Fruit fly (Drosophila melanogaster) whole organism, embryonic: Measurements from ENCODE around the gene rempA.

ENCODE experiments used
- Ada2b ChIP-seq: fragments of 200-800 bp; sonication (Bioruptor generic); IDR thresholded peaks from 2 replicates; pipeline ENCODE4 v1.3.6; 2022; ENCODE audit warnings: missing biosample characterization, missing genetic modification characterization
- Aef1 ChIP-seq: fragments of 200-800 bp; sonication (Bioruptor generic); IDR thresholded peaks from 3 replicates; pipeline ENCODE4 v1.3.6; 2022; ENCODE audit warnings: missing biosample characterization, missing genetic modification characterization
- CG11247 ChIP-seq: fragments of 200-800 bp; sonication (Bioruptor generic); IDR thresholded peaks from 2 replicates; pipeline ENCODE4 v1.3.6; 2022; ENCODE audit warnings: missing biosample characterization, missing genetic modification characterization
- CG11398 ChIP-seq: fragments of 200-800 bp; sonication (Bioruptor generic); optimal IDR thresholded peaks from 2 replicates; lab custom pipeline; 2016; ENCODE audit warnings: missing biosample characterization, missing genetic modification characterization
- CG11504 ChIP-seq: fragments of 200-800 bp; sonication (Bioruptor generic); optimal IDR thresholded peaks from 3 replicates; lab custom pipeline; 2019; ENCODE audit warnings: missing biosample characterization, mild to moderate bottlenecking, missing genetic modification characterization, moderate library complexity
- CG12659 ChIP-seq: fragments of 200-800 bp; sonication (Bioruptor generic); optimal IDR thresholded peaks from 3 replicates; lab custom pipeline; 2017; ENCODE audit warnings: mild to moderate bottlenecking, missing biosample characterization, missing genetic modification reagents, missing genetic modification characterization
- CG15514 ChIP-seq: fragments of 200-800 bp; sonication (Bioruptor generic); optimal IDR thresholded peaks from 3 replicates; lab custom pipeline; 2017; ENCODE audit warnings: missing biosample characterization, missing genetic modification characterization, mild to moderate bottlenecking, moderate library complexity, missing genetic modification reagents
- CG17829 ChIP-seq: fragments of 200-800 bp; optimal IDR thresholded peaks from 2 replicates; lab custom pipeline; 2019; ENCODE audit warnings: missing biosample characterization, mild to moderate bottlenecking, missing genetic modification characterization, moderate library complexity
- CG1792 ChIP-seq: fragments of 200-800 bp; sonication (Bioruptor generic); optimal IDR thresholded peaks from 2 replicates; lab custom pipeline; 2016; ENCODE audit warnings: missing biosample characterization, missing genetic modification characterization
- CG31224 ChIP-seq: fragments of 200-800 bp; sonication (Bioruptor generic); IDR thresholded peaks from 2 replicates; pipeline ENCODE4 v1.3.6; 2022; ENCODE audit warnings: missing biosample characterization, missing genetic modification characterization
- CG32532 ChIP-seq: fragments of 200-800 bp; sonication (Bioruptor generic); IDR thresholded peaks from 2 replicates; pipeline ENCODE4 v1.3.6; 2022; ENCODE audit warnings: missing biosample characterization, missing genetic modification characterization
- CG3995 ChIP-seq: fragments of 200-800 bp; sonication (Bioruptor generic); optimal IDR thresholded peaks from 3 replicates; lab custom pipeline; 2016; ENCODE audit warnings: missing biosample characterization, missing genetic modification characterization
- CG42726 ChIP-seq: fragments of 200-800 bp; sonication (Bioruptor generic); IDR thresholded peaks from 2 replicates; pipeline ENCODE4 v1.3.6; 2022; ENCODE audit warnings: missing biosample characterization, missing genetic modification characterization; ENCODE audit not compliant: partially characterized antibody
- CG4424 ChIP-seq: fragments of 200-800 bp; sonication (Bioruptor generic); optimal IDR thresholded peaks from 3 replicates; lab custom pipeline; 2016; ENCODE audit warnings: missing biosample characterization, missing genetic modification characterization
- CG4730 ChIP-seq: fragments of 200-800 bp; sonication (Bioruptor generic); IDR thresholded peaks from 2 replicates; pipeline ENCODE4 v1.3.6; 2022; ENCODE audit warnings: missing biosample characterization, missing genetic modification characterization
- CG4820 ChIP-seq: fragments of 200-800 bp; sonication (Bioruptor generic); optimal IDR thresholded peaks from 3 replicates; lab custom pipeline; 2016; ENCODE audit warnings: missing biosample characterization, missing genetic modification characterization
- CG5953 ChIP-seq: fragments of 200-800 bp; sonication (Bioruptor generic); IDR thresholded peaks from 2 replicates; pipeline ENCODE4 v1.3.6; 2022; ENCODE audit warnings: missing biosample characterization, missing genetic modification characterization
- CG6254 ChIP-seq: fragments of 200-800 bp; sonication (Bioruptor generic); optimal IDR thresholded peaks from 3 replicates; lab custom pipeline; 2017; ENCODE audit warnings: mild to moderate bottlenecking, missing biosample characterization, missing genetic modification reagents, missing genetic modification characterization
- CG7786 ChIP-seq: fragments of 200-800 bp; sonication (Bioruptor generic); optimal IDR thresholded peaks from 2 replicates; lab custom pipeline; 2016; ENCODE audit warnings: missing biosample characterization, missing genetic modification characterization
- CG8281 ChIP-seq: fragments of 200-800 bp; sonication (Bioruptor generic); optimal IDR thresholded peaks from 2 replicates; lab custom pipeline; 2018; ENCODE audit warnings: missing biosample characterization, mild to moderate bottlenecking, missing genetic modification characterization, moderate library complexity
- CG8478 ChIP-seq: fragments of >200 bp; optimal IDR thresholded peaks from 2 replicates; lab custom pipeline; 2018
- Doc3 ChIP-seq: fragments of 200-800 bp; sonication (Bioruptor generic); IDR thresholded peaks from 3 replicates; pipeline ENCODE4 v1.3.6; 2022; ENCODE audit warnings: missing biosample characterization, missing genetic modification characterization; ENCODE audit not compliant: partially characterized antibody
- Drgx ChIP-seq: fragments of 200-800 bp; sonication (Bioruptor generic); IDR thresholded peaks from 2 replicates; pipeline ENCODE4 v1.3.6; 2022; ENCODE audit warnings: missing biosample characterization, missing genetic modification characterization
- Hmx ChIP-seq: fragments of 200-800 bp; sonication (Bioruptor generic); optimal IDR thresholded peaks from 2 replicates; lab custom pipeline; 2016; ENCODE audit warnings: missing biosample characterization, missing genetic modification characterization
- Max ChIP-seq: fragments of 200-800 bp; sonication (Bioruptor generic); optimal IDR thresholded peaks from 2 replicates; lab custom pipeline; 2016; ENCODE audit warnings: missing biosample characterization, mild to moderate bottlenecking, missing genetic modification characterization
- Meics ChIP-seq: fragments of 200-800 bp; sonication (Bioruptor generic); optimal IDR thresholded peaks from 2 replicates; lab custom pipeline; 2017; ENCODE audit warnings: missing biosample characterization, mild to moderate bottlenecking, missing genetic modification characterization
- NC2α ChIP-seq: fragments of 200-800 bp; sonication (Bioruptor generic); optimal IDR thresholded peaks from 2 replicates; lab custom pipeline; 2016; ENCODE audit warnings: missing biosample characterization, missing genetic modification characterization
- NK7.1 ChIP-seq: fragments of 200-800 bp; sonication (Bioruptor generic); optimal IDR thresholded peaks from 3 replicates; lab custom pipeline; 2016; ENCODE audit warnings: missing biosample characterization, missing genetic modification characterization
- Sry-δ ChIP-seq: fragments of 200-800 bp; sonication (Bioruptor generic); optimal IDR thresholded peaks from 2 replicates; lab custom pipeline; 2016; ENCODE audit warnings: missing biosample characterization, missing genetic modification characterization
- Xbp1 ChIP-seq: fragments of 200-800 bp; sonication (Bioruptor generic); optimal IDR thresholded peaks from 3 replicates; lab custom pipeline; 2016; ENCODE audit warnings: missing biosample characterization, mild to moderate bottlenecking, missing genetic modification characterization
- bbx ChIP-seq: fragments of 200-800 bp; sonication (Bioruptor generic); IDR thresholded peaks from 2 replicates; pipeline ENCODE4 v1.3.6; 2022; ENCODE audit warnings: missing biosample characterization, missing genetic modification characterization; ENCODE audit not compliant: partially characterized antibody
- bowl ChIP-seq: fragments of 200-800 bp; sonication (Bioruptor generic); IDR thresholded peaks from 2 replicates; pipeline ENCODE4 v1.3.6; 2022; ENCODE audit warnings: missing biosample characterization, missing genetic modification characterization
- ci ChIP-seq: fragments of 200-800 bp; sonication (Bioruptor generic); IDR thresholded peaks from 3 replicates; pipeline ENCODE4 v1.3.6; 2022; ENCODE audit warnings: missing biosample characterization, missing genetic modification characterization
- croc ChIP-seq: fragments of 200-800 bp; sonication (Bioruptor generic); conservative IDR thresholded peaks from 3 replicates; pipeline ENCODE4 v1.3.6; 2022; ENCODE audit warnings: missing biosample characterization, missing genetic modification characterization
- esg ChIP-seq: fragments of 200-800 bp; sonication (Bioruptor generic); conservative IDR thresholded peaks from 2 replicates; pipeline ENCODE4 v1.3.6; 2022; ENCODE audit warnings: missing biosample characterization, missing genetic modification characterization
- exex ChIP-seq: fragments of 200-800 bp; sonication (Bioruptor generic); optimal IDR thresholded peaks from 4 replicates; lab custom pipeline; 2018; ENCODE audit warnings: missing biosample characterization, mild to moderate bottlenecking, missing genetic modification characterization, moderate library complexity
- fru ChIP-seq: fragments of >200 bp; optimal IDR thresholded peaks from 2 replicates; lab custom pipeline; 2017
- fu2 ChIP-seq: fragments of 200-800 bp; sonication (Bioruptor generic); optimal IDR thresholded peaks from 2 replicates; lab custom pipeline; 2016; ENCODE audit warnings: missing biosample characterization, missing genetic modification characterization
- gcm2 ChIP-seq: fragments of 200-800 bp; sonication (Bioruptor generic); optimal IDR thresholded peaks from 2 replicates; lab custom pipeline; 2016; ENCODE audit warnings: missing biosample characterization, missing genetic modification characterization
- hbn ChIP-seq: fragments of 200-800 bp; sonication (Bioruptor generic); IDR thresholded peaks from 2 replicates; pipeline ENCODE4 v1.3.6; 2022; ENCODE audit warnings: missing biosample characterization, missing genetic modification characterization; ENCODE audit not compliant: partially characterized antibody
- inv ChIP-seq: fragments of 200-800 bp; sonication (Bioruptor generic); IDR thresholded peaks from 2 replicates; pipeline ENCODE4 v1.3.6; 2022; ENCODE audit warnings: missing biosample characterization, missing genetic modification characterization; ENCODE audit not compliant: partially characterized antibody
- lov ChIP-seq, 2 experiments: fragments of 200-800 bp in 1 of 2; fragments of >200 bp in 1 of 2; sonication (Bioruptor generic) in 1 of 2; IDR thresholded peaks in 1 of 2; optimal IDR thresholded peaks in 1 of 2; 2 replicates in 1 of 2; 3 replicates in 1 of 2; pipeline versions ENCODE4 v1.3.6 to Lab custom; 2017 to 2022; ENCODE audit warnings: missing biosample characterization in 1 of 2, missing genetic modification characterization in 1 of 2
- peb ChIP-seq: fragments of 200-800 bp; sonication (Bioruptor generic); IDR thresholded peaks from 2 replicates; pipeline ENCODE4 v1.3.6; 2022; ENCODE audit warnings: missing biosample characterization, missing genetic modification characterization
- pita ChIP-seq: fragments of 200-800 bp; sonication (Bioruptor generic); optimal IDR thresholded peaks from 2 replicates; lab custom pipeline; 2017; ENCODE audit warnings: missing biosample characterization, mild to moderate bottlenecking, missing genetic modification characterization
- sima ChIP-seq: fragments of 200-800 bp; sonication (Bioruptor generic); optimal IDR thresholded peaks from 2 replicates; lab custom pipeline; 2016; ENCODE audit warnings: missing biosample characterization, missing genetic modification characterization
- slbo ChIP-seq: fragments of 200-800 bp; sonication (Bioruptor generic); IDR thresholded peaks from 2 replicates; pipeline ENCODE4 v1.3.6; 2022; ENCODE audit warnings: missing biosample characterization, missing genetic modification characterization
- sna ChIP-seq: fragments of 200-800 bp; sonication (Bioruptor generic); IDR thresholded peaks from 2 replicates; pipeline ENCODE4 v1.3.6; 2022; ENCODE audit warnings: missing biosample characterization, missing genetic modification characterization; ENCODE audit not compliant: partially characterized antibody
- sug ChIP-seq: fragments of 200-800 bp; optimal IDR thresholded peaks from 2 replicates; lab custom pipeline; 2019; ENCODE audit warnings: missing biosample characterization, mild to moderate bottlenecking, missing genetic modification characterization, moderate library complexity
- wdn ChIP-seq: fragments of 200-800 bp; sonication (Bioruptor generic); IDR thresholded peaks from 2 replicates; pipeline ENCODE4 v1.3.6; 2022; ENCODE audit warnings: missing biosample characterization, missing genetic modification characterization

The rempA gene

DNA sequence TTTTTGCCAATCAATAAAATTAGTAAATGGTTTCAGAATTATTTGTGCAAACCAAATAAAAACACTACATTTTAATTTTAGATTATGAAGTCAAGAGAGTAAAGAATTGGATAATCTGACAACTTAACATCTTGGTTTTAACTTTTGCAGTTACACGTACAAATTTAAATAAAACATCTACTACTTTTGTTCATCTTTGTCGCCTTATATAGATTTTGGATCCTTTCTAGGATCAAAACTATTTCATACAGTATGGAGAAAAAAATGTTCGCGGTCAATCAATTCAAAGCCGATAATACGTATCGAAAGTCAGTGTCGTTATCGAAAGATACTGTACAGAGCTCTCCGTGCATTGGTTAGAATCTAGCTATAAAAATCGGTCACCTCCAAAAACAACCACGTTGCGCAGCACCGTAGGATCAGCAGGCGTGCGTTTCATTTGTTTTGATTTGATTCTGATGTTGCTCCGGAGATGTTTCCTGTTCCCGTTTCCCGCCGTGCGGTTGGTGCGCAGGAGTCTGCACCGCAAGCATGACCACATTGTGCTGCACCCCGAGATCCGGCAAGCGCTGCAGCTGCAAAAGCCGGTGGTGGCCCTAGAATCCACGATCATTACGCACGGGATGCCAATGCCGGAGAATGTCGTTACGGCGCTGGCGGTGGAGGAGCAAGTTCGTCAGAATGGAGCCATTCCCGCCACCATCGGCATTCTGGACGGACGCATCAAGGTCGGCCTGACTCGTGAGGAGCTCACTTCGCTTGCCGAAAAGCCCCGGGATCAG lies 3.9 kb upstream of the rempA start, which contains the start of the genes uncNacbeta and CG2794 (continued):
- TF ChIP-seq croc (GFP tag; lab: Robert Waterston, UW), result no peak
- TF ChIP-seq Meics (GFP tag; lab: Kevin White, UChicago), result no peak
- peak; percentile 16 for TF ChIP-seq CG17829 (tag; lab: Kevin White, UChicago)
- no peak for TF ChIP-seq Drgx
- no peak for TF ChIP-seq Max (GFP tag; lab: Kevin White, UChicago)
- TF ChIP-seq CG4424 (GFP tag; lab: Kevin White, UChicago), result no peak
- TF ChIP-seq fru (lab: Kevin White, UChicago), result no peak
- no peak for TF ChIP-seq CG8478 (lab: Kevin White, UChicago)
- TF ChIP-seq CG11247 (GFP tag; lab: Robert Waterston, UW), result no peak; the same call in 1 of the 2 replicates
- TF ChIP-seq CG15514 (GFP tag; lab: Kevin White, UChicago), result peak; percentile 74
- no peak for TF ChIP-seq CG4730 (GFP tag; lab: Robert Waterston, UW)
- no peak for TF ChIP-seq lov (optimal IDR thresholded peaks at IDR 0.05; lab: Kevin White, UChicago)
- 0 out of 3 replicates have a peak, but pooled peaks have one; percentile 18 for TF ChIP-seq lov (GFP tag; IDR thresholded peaks at IDR 0.05; lab: Robert Waterston, UW)
- TF ChIP-seq sima (GFP tag; lab: Kevin White, UChicago), result no peak
- TF ChIP-seq sug (tag; lab: Kevin White, UChicago), result no peak
- TF ChIP-seq CG5953 (GFP tag; lab: Robert Waterston, UW), result no peak
- no peak for TF ChIP-seq Aef1 (GFP tag; lab: Robert Waterston, UW)
- TF ChIP-seq slbo (GFP tag; lab: Robert Waterston, UW), result peak; percentile 46; the same call in 1 of the 2 replicates
- TF ChIP-seq CG32532 (GFP tag; lab: Robert Waterston, UW), result no peak
- TF ChIP-seq NC2α, result no peak
- 0 out of 2 replicates have a peak, but pooled peaks have one; percentile 21 for TF ChIP-seq CG31224 (GFP tag; lab: Robert Waterston, UW)
- no peak for TF ChIP-seq Hmx (GFP tag; lab: Kevin White, UChicago)
- TF ChIP-seq NK7.1 (GFP tag; lab: Kevin White, UChicago), result no peak
- TF ChIP-seq ci (GFP tag; lab: Robert Waterston, UW), result 0 out of 3 replicates have a peak, but pooled peaks have one; percentile 23
- TF ChIP-seq Ada2b, result no peak
- TF ChIP-seq CG12659, result no peak
- no peak for TF ChIP-seq CG6254 (GFP tag; lab: Kevin White, UChicago)
- no peak for TF ChIP-seq CG8281 (tag; lab: Kevin White, UChicago)
- no peak for TF ChIP-seq CG3995 (GFP tag; lab: Kevin White, UChicago)
- no peak for TF ChIP-seq peb
- TF ChIP-seq wdn (GFP tag; lab: Robert Waterston, UW), result 0 out of 2 replicates have a peak, but pooled peaks have one; percentile 18
- TF ChIP-seq inv (GFP tag; lab: Robert Waterston, UW), result peak; percentile 42; the same call in 1 of the 2 replicates
- TF ChIP-seq exex (tag; lab: Kevin White, UChicago), result no peak
- no peak for TF ChIP-seq fu2 (GFP tag; lab: Kevin White, UChicago)
- TF ChIP-seq Sry-δ, result peak; percentile 78
- TF ChIP-seq gcm2, result no peak
- TF ChIP-seq CG11504 (tag; lab: Kevin White, UChicago), result no peak
- TF ChIP-seq pita (GFP tag; lab: Kevin White, UChicago), result no peak
- no peak for TF ChIP-seq bowl (GFP tag; lab: Robert Waterston, UW)
- TF ChIP-seq CG1792 (GFP tag; lab: Kevin White, UChicago), result no peak
- peak; percentile 8 for TF ChIP-seq CG11398 (GFP tag; lab: Kevin White, UChicago)
- no peak for TF ChIP-seq CG7786 (GFP tag; lab: Kevin White, UChicago)
- peak; percentile 67 for TF ChIP-seq sna (GFP tag; lab: Robert Waterston, UW)
- TF ChIP-seq hbn, result peak; percentile 56
- no peak for TF ChIP-seq Xbp1 (GFP tag; lab: Kevin White, UChicago)
- no peak for TF ChIP-seq CG4820 (GFP tag; lab: Kevin White, UChicago)
- peak; percentile 79 for TF ChIP-seq bbx (GFP tag; lab: Robert Waterston, UW)
- no peak; the same call in 1 of the 2 replicates for TF ChIP-seq CG42726 (GFP tag; lab: Robert Waterston, UW)
- peak; percentile 68; the same call in 2 of the 3 replicates for TF ChIP-seq Doc3 (GFP tag; lab: Robert Waterston, UW)
- TF ChIP-seq esg (GFP tag; lab: Robert Waterston, UW), result no peak
